Fruit fly (Drosophila melanogaster) ovary, adult (tissue): Measurements from ENCODE around the gene CG7381.
A peak's percentile ranks its signal among the peaks of the same experiment; 100 is the strongest.

Experiments
- CG17801 ChIP-seq: fragments of 200-800 bp; optimal IDR thresholded peaks from 2 replicates; lab custom pipeline; 2019; ENCODE audit warnings: missing biosample characterization, mild to moderate bottlenecking, missing genetic modification characterization, moderate library complexity; ENCODE audit not compliant: partially characterized antibody

The CG7381 gene

DNA sequence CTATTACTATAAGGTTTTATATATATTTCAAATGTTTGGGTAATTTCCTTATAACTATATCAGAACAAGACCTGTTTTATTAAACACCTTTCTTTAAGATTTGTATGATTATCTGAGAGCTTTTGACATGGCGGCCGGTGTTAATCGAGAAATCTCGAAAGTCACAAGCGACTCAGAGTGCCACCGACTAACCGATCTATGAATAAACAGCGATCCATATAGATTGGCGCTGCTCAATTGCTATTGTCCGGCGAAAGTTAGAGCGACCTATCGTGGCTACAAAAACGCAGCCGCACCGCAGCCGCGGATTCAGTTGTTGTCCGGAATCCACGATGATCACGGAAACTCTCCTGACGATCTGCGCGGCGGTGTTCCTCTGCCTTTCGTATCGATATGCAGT is 13.8 kb downstream of the CG7381 start, which contains the start of gene Cyp304a1:
Gene Cyp304a1 (plus strand): TSS at position 301 of the 400 bp plus-strand sequence.
- no peak for TF ChIP-seq CG17801

DNA sequence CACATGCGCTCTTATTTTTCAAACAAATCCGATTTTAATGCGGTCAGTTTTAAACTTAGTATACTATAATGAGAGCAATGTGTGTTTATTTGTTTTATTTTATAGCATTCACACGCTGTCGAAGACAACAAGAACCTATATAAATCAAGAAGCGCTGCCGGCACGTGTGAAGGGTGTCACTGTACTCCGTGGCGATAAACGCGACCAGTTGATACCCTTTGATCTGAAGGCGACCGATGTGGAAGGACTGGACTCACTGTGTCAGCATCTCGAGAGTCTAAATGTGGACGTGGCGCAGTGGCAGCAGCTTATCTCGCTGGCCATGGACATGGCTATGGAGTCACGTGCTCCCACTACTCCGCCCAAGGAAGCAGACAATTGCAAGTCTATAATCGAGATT is 14.7 kb downstream of the CG7381 start:
- no peak for TF ChIP-seq CG17801

DNA sequence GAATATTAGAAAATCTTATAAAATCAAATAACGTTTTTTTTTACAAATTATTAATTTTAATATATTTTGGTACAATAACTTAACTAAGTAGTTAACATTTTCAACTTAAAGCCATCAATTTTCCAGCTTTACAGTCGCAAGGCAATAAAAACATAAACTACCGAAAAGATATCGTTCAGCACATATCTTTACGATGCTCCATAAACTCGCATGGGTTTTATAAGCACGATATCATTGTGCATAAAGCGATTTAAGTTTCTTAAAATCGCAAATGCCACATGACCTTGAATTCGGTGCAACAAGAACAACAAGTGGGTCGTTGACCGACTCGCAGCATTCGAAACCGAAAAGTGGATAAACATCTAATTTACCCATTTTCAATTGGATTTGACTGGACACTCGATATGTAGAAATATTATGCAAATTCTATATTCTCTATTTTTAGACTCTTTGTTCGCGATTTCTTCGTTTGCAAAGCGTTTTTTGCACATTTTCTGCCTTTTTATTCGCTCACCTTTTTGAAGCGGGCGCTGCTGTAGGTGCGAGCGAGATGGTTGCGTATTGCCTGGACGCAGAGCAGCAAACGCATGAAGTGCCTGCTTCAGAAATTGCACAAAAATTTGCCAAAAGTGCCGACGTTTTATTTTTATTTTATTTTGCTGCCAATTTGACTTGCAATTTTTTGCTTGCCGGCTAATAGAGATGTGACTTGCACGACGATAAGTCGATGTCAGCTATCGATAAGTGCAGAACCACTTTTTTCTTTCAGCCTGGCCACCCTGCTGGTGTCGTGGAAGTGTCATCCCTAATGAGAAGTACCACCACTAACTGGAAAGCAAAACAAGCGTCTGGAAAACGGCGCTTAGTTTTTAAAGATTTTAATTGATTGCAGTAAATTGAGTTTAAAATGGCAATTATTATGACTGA is 16.1 kb downstream of the CG7381 start, which contains the start of gene Spc25:
Gene Spc25 (plus strand): TSS at position 817 of the 927 bp plus-strand sequence.
- TF ChIP-seq CG17801 = peak; percentile 15

DNA sequence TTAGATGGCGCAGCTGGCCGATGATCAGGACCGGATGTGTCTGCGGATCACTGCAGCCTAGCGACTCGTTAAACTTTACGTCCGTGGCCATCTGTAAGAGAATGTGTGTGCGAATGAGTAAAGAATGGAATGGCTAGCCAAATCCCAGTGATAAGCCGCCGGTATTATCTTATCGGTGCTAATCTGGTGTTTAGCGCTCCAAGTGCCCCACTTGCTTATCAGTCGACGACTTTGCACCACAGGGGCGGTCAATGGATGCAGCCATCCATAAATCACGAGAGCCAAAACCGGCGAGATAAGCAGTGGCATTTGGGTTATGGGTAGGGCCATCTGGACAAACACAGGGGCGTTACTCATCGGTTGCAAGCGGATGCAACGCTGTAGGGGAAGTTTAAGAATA is 17.0 kb downstream of the CG7381 start:
- no peak for TF ChIP-seq CG17801

DNA sequence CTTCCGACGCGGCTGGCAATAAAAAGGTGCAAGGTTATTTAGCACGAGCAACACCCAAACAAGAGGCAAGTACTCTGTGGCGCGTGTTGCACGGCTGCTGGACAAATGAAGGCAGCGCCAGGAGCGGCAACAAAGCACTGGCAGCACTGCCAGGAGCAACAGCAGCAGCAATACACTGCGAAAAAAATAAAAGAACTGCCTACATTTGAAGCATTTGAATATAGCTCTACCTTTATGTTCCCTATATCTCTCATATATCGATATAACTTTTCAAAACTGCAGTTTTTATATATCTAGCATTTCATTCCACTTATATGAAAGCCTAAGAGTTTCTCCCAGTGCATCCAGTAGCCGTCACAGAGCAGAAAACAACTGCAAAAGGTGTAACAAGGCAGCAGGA is 19.9 kb downstream of the CG7381 start:
- TF ChIP-seq CG17801 = no peak
